Worm (Caenorhabditis elegans): Measurements from ENCODE around the gene sup-12.

DNA sequence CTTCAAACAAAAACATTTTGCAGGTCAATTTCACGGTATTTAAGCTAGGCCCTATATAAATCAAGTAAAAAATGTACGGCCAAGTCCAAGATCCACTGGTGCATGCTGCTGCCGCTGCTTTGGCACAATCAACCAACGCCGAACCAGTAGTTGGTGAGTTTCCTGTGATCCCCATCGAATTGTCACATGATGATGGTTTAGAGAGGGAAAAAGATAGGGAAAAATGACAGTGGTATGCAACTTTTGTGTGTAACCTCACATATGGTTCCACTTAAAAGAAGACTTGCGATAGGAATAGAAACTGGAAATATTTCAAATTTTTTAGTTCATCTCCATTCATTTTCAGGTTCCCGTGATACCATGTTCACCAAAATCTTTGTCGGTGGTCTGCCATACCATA, at the start of gene sup-12:
- TF ChIP-seq unc-62 (GFP tag; optimal IDR thresholded peaks at IDR 0.05) = no peak
- no peak for TF ChIP-seq unc-39 (tag; optimal IDR thresholded peaks at IDR 0.05)
- no peak for TF ChIP-seq blmp-1 (tag; optimal IDR thresholded peaks at IDR 0.05)
- no peak for TF ChIP-seq snpc-4 (tag; optimal IDR thresholded peaks at IDR 0.05)
- no peak for TF ChIP-seq elt-3 (tag; optimal IDR thresholded peaks at IDR 0.05)
- no peak for TF ChIP-seq drap-1 (GFP tag; optimal IDR thresholded peaks at IDR 0.05)
- TF ChIP-seq nhr-12 (tag; optimal IDR thresholded peaks at IDR 0.05) = no peak
- no peak for TF ChIP-seq sptf-1 (tag; optimal IDR thresholded peaks at IDR 0.05)

All from whole organism, mixed stage, embryonic.